Worm (Caenorhabditis elegans) whole organism, L4 larva: ENCODE results near the gene dod-6.

Source experiments
- D1046.2 ChIP-seq: fragments of 200-800 bp; sonication (Bioruptor generic); IDR thresholded peaks from 2 replicates; pipeline ENCODE4 v1.3.6; 2022; ENCODE audit warnings: missing genetic modification characterization, missing compliant biosample characterization
- F10B5.3 ChIP-seq: sonication (generic microtip); optimal IDR thresholded peaks from 2 replicates; lab custom pipeline; 2016; ENCODE audit warnings: mild to moderate bottlenecking, missing genetic modification characterization, missing compliant biosample characterization
- F26F4.8 ChIP-seq: fragments of 200-800 bp; sonication (Bioruptor generic); conservative IDR thresholded peaks from 2 replicates; pipeline ENCODE4 v1.3.6; 2022; ENCODE audit warnings: missing genetic modification characterization, missing compliant biosample characterization
- T26A8.4 ChIP-seq: fragments of 200-800 bp; sonication (Bioruptor generic); IDR thresholded peaks from 2 replicates; pipeline ENCODE4 v1.3.6; 2022; ENCODE audit warnings: missing genetic modification characterization, missing compliant biosample characterization
- Y48G9A.11 ChIP-seq: fragments of 200-800 bp; sonication (Bioruptor generic); IDR thresholded peaks from 2 replicates; pipeline ENCODE4 v1.3.6; 2022; ENCODE audit warnings: missing genetic modification reagents, missing genetic modification characterization, missing compliant biosample characterization
- Y5F2A.4 ChIP-seq: fragments of 200-800 bp; sonication (Bioruptor generic); optimal IDR thresholded peaks from 2 replicates; lab custom pipeline; 2018; ENCODE audit warnings: mild to moderate bottlenecking, missing genetic modification characterization, missing compliant biosample characterization
- ZK337.2 ChIP-seq: fragments of 200-800 bp; sonication (Bioruptor generic); IDR thresholded peaks from 2 replicates; pipeline ENCODE4 v1.3.6; 2022; ENCODE audit warnings: missing genetic modification reagents, missing genetic modification characterization, missing compliant biosample characterization
- ZK546.5 ChIP-seq, 2 experiments: sonication (generic microtip); optimal IDR thresholded peaks; 2 replicates each; lab custom pipeline; 2017; ENCODE audit warnings: missing biosample characterization in 2 of 2, missing genetic modification characterization in 2 of 2
- aha-1 ChIP-seq: fragments of 150-350 bp; peaks from one replicate; lab custom pipeline; 2014; ENCODE audit warnings: missing biosample characterization, missing genetic modification characterization
- ama-1 ChIP-seq: fragments of 150-350 bp; optimal IDR thresholded peaks from 2 replicates; lab custom pipeline; 2014; ENCODE audit warnings: inconsistent platforms, mixed read lengths
- ceh-62 ChIP-seq: sonication (generic microtip); optimal IDR thresholded peaks from 2 replicates; lab custom pipeline; 2017; ENCODE audit warnings: missing biosample characterization, missing genetic modification characterization
- ceh-82 ChIP-seq: sonication (generic microtip); optimal IDR thresholded peaks from 2 replicates; lab custom pipeline; 2017; ENCODE audit warnings: missing biosample characterization, missing genetic modification characterization
- ctbp-1 ChIP-seq: fragments of 200-800 bp; sonication (Bioruptor generic); IDR thresholded peaks from 2 replicates; pipeline ENCODE4 v1.3.6; 2022; ENCODE audit warnings: missing genetic modification reagents, missing genetic modification characterization, missing compliant biosample characterization
- daf-8 ChIP-seq: fragments of 200-800 bp; sonication (Bioruptor generic); IDR thresholded peaks from 2 replicates; pipeline ENCODE4 v1.3.6; 2022; ENCODE audit warnings: missing genetic modification characterization, missing compliant biosample characterization
- dmd-8 ChIP-seq: fragments of 200-800 bp; sonication (Bioruptor generic); IDR thresholded peaks from 2 replicates; pipeline ENCODE4 v1.3.6; 2022; ENCODE audit warnings: missing genetic modification characterization, missing compliant biosample characterization
- dmd-9 ChIP-seq: fragments of 200-800 bp; sonication (Bioruptor generic); IDR thresholded peaks from 2 replicates; pipeline ENCODE4 v1.3.6; 2022; ENCODE audit warnings: missing genetic modification reagents, missing genetic modification characterization, missing compliant biosample characterization
- duxl-1 ChIP-seq: sonication (generic microtip); optimal IDR thresholded peaks from 2 replicates; lab custom pipeline; 2016; ENCODE audit warnings: mild to moderate bottlenecking, missing genetic modification characterization, moderate library complexity, missing compliant biosample characterization; ENCODE audit not compliant: poor library complexity
- egl-27 ChIP-seq: sonication (generic microtip); optimal IDR thresholded peaks from 3 replicates; lab custom pipeline; 2017; ENCODE audit warnings: missing biosample characterization, missing genetic modification reagents, missing genetic modification characterization
- fos-1 ChIP-seq: fragments of 150-350 bp; optimal IDR thresholded peaks from 2 replicates; lab custom pipeline; 2014; ENCODE audit warnings: missing biosample characterization, missing genetic modification characterization
- hlh-30 ChIP-seq: sonication (generic microtip); optimal IDR thresholded peaks from 2 replicates; lab custom pipeline; 2017; ENCODE audit warnings: antibody characterized with exemption, mild to moderate bottlenecking, missing genetic modification characterization, missing compliant biosample characterization; ENCODE audit not compliant: insufficient read depth
- hmg-1.1 ChIP-seq: fragments of 200-800 bp; sonication (Bioruptor generic); IDR thresholded peaks from 2 replicates; pipeline ENCODE4 v1.3.6; 2022; ENCODE audit warnings: missing genetic modification reagents, missing genetic modification characterization, missing compliant biosample characterization
- lim-7 ChIP-seq: fragments of 200-800 bp; sonication (Bioruptor generic); IDR thresholded peaks from 2 replicates; pipeline ENCODE4 v1.3.6; 2022; ENCODE audit warnings: missing genetic modification characterization, missing compliant biosample characterization
- lin-29 ChIP-seq: fragments of 200-800 bp; sonication (Bioruptor generic); IDR thresholded peaks from 2 replicates; pipeline ENCODE4 v1.3.6; 2022; ENCODE audit warnings: missing genetic modification reagents, missing genetic modification characterization, missing compliant biosample characterization
- lin-38 ChIP-seq: fragments of 200-800 bp; sonication (Bioruptor generic); IDR thresholded peaks from 2 replicates; pipeline ENCODE4 v1.3.6; 2022; ENCODE audit warnings: missing genetic modification reagents, missing genetic modification characterization, missing compliant biosample characterization
- lir-3 ChIP-seq: sonication (generic microtip); optimal IDR thresholded peaks from 2 replicates; lab custom pipeline; 2016; ENCODE audit warnings: mild to moderate bottlenecking, missing genetic modification characterization, missing compliant biosample characterization
- madf-9 ChIP-seq: fragments of 200-800 bp; sonication (Bioruptor generic); conservative IDR thresholded peaks from 2 replicates; pipeline ENCODE4 v1.3.6; 2022; ENCODE audit warnings: missing genetic modification reagents, missing genetic modification characterization, missing compliant biosample characterization
- mdt-29 ChIP-seq: fragments of 200-800 bp; sonication (Bioruptor generic); IDR thresholded peaks from 2 replicates; pipeline ENCODE4 v1.3.6; 2022; ENCODE audit warnings: missing genetic modification reagents, missing genetic modification characterization, missing compliant biosample characterization
- mes-2 ChIP-seq: sonication (generic microtip); optimal IDR thresholded peaks from 2 replicates; lab custom pipeline; 2016; ENCODE audit warnings: missing genotype, mild to moderate bottlenecking, missing genetic modification characterization, missing compliant biosample characterization; ENCODE audit not compliant: poor library complexity, severe bottlenecking
- mxl-2 ChIP-seq: fragments of 200-800 bp; sonication (Bioruptor generic); conservative IDR thresholded peaks from 2 replicates; pipeline ENCODE4 v1.3.6; 2022; ENCODE audit warnings: missing genetic modification reagents, missing genetic modification characterization, missing compliant biosample characterization
- mxl-3 ChIP-seq: fragments of 200-800 bp; sonication (Bioruptor generic); optimal IDR thresholded peaks from 2 replicates; lab custom pipeline; 2018; ENCODE audit warnings: mild to moderate bottlenecking, missing genetic modification characterization, missing compliant biosample characterization
- nhr-102 ChIP-seq: sonication (generic microtip); optimal IDR thresholded peaks from 2 replicates; lab custom pipeline; 2016; ENCODE audit warnings: mild to moderate bottlenecking, missing genetic modification characterization, moderate library complexity, missing compliant biosample characterization
- nhr-111 ChIP-seq: fragments of 200-800 bp; sonication (Bioruptor generic); optimal IDR thresholded peaks from 2 replicates; lab custom pipeline; 2018; ENCODE audit warnings: mild to moderate bottlenecking, missing genetic modification characterization, missing compliant biosample characterization
- nhr-28 ChIP-seq: fragments of 150-350 bp; optimal IDR thresholded peaks from 2 replicates; lab custom pipeline; 2014; ENCODE audit warnings: missing biosample characterization, missing genetic modification characterization
- nhr-41 ChIP-seq: fragments of 200-800 bp; sonication (Bioruptor generic); IDR thresholded peaks from 2 replicates; pipeline ENCODE4 v1.3.6; 2022; ENCODE audit warnings: missing genetic modification reagents, missing genetic modification characterization, missing compliant biosample characterization
- pha-4 ChIP-seq, 2 experiments: fragments of 150-350 bp in 1 of 2; fragments of 200-800 bp in 1 of 2; sonication (Bioruptor generic) in 1 of 2; IDR thresholded peaks in 1 of 2; optimal IDR thresholded peaks in 1 of 2; 2 replicates each; pipeline versions ENCODE4 v1.3.6 to Lab custom; 2014 to 2022; ENCODE audit warnings: missing genetic modification characterization in 2 of 2, missing genetic modification reagents in 2 of 2, missing biosample characterization in 1 of 2, missing compliant biosample characterization in 1 of 2
- saeg-2 ChIP-seq: fragments of 200-800 bp; sonication (Bioruptor generic); IDR thresholded peaks from 2 replicates; pipeline ENCODE4 v1.3.6; 2022; ENCODE audit warnings: missing genetic modification reagents, missing genetic modification characterization, missing compliant biosample characterization
- sdz-12 ChIP-seq: fragments of 200-800 bp; sonication (Bioruptor generic); optimal IDR thresholded peaks from 2 replicates; lab custom pipeline; 2018; ENCODE audit warnings: mild to moderate bottlenecking, missing genetic modification characterization, missing compliant biosample characterization
- set-16 ChIP-seq: fragments of 200-800 bp; sonication (Bioruptor generic); IDR thresholded peaks from 2 replicates; pipeline ENCODE4 v1.3.6; 2022; ENCODE audit warnings: missing genetic modification reagents, missing genetic modification characterization, missing compliant biosample characterization
- snpc-1.2 ChIP-seq: fragments of 200-800 bp; sonication (Bioruptor generic); IDR thresholded peaks from 2 replicates; pipeline ENCODE4 v1.3.6; 2022; ENCODE audit warnings: missing genetic modification reagents, missing genetic modification characterization, missing compliant biosample characterization
- snpc-4 ChIP-seq: fragments of 150-350 bp; optimal IDR thresholded peaks from 2 replicates; lab custom pipeline; 2014; ENCODE audit warnings: missing biosample characterization, missing genetic modification characterization
- spr-1 ChIP-seq: sonication (generic microtip); optimal IDR thresholded peaks from 2 replicates; lab custom pipeline; 2016; ENCODE audit warnings: mild to moderate bottlenecking, missing genetic modification characterization, missing compliant biosample characterization
- unc-130 ChIP-seq: sonication (generic microtip); optimal IDR thresholded peaks from 2 replicates; lab custom pipeline; 2016; ENCODE audit warnings: missing genetic modification reagents, missing genetic modification characterization, missing compliant biosample characterization
- unc-39 ChIP-seq: sonication (generic microtip); optimal IDR thresholded peaks from 2 replicates; lab custom pipeline; 2017; ENCODE audit warnings: missing biosample characterization, missing genetic modification characterization
- unc-62 ChIP-seq, 3 experiments: fragments of 150-350 bp in 1 of 3; sonication (generic microtip); optimal IDR thresholded peaks in 2 of 3; peaks in 1 of 3; 1 replicate in 1 of 3; 2 replicates in 2 of 3; lab custom pipeline; 2014 to 2017; ENCODE audit warnings: missing biosample characterization in 3 of 3, missing genetic modification characterization in 3 of 3, missing genetic modification reagents in 3 of 3, missing genotype in 1 of 3
- vab-7 ChIP-seq: fragments of 200-800 bp; sonication (Bioruptor generic); IDR thresholded peaks from 2 replicates; pipeline ENCODE4 v1.3.6; 2022; ENCODE audit warnings: missing genetic modification reagents, missing genetic modification characterization, missing compliant biosample characterization
- zfp-3 ChIP-seq: fragments of 200-800 bp; sonication (Bioruptor generic); conservative IDR thresholded peaks from 2 replicates; pipeline ENCODE4 v1.3.6; 2022; ENCODE audit warnings: missing genetic modification reagents, missing genetic modification characterization, missing compliant biosample characterization
- zip-11 ChIP-seq: fragments of 200-800 bp; sonication (Bioruptor generic); IDR thresholded peaks from 2 replicates; pipeline ENCODE4 v1.3.6; 2022; ENCODE audit warnings: missing genetic modification characterization, missing compliant biosample characterization
- zip-2 ChIP-seq: fragments of 150-350 bp; optimal IDR thresholded peaks from 2 replicates; lab custom pipeline; 2014; ENCODE audit warnings: missing biosample characterization, missing genetic modification characterization
- ztf-11 ChIP-seq: fragments of 150-350 bp; optimal IDR thresholded peaks from 2 replicates; lab custom pipeline; 2014; ENCODE audit warnings: missing biosample characterization, missing genetic modification characterization

Gene dod-6

ce11 chrIII:10206352-10206751 lies 8.8 kb downstream of the dod-6 start:
- TF ChIP-seq unc-62 (GFP tag; optimal IDR thresholded peaks at IDR 0.05 in 1 of 2; lab: Kevin White, UChicago), result peak in 1 of 2 experiments; percentile 61
- TF ChIP-seq unc-62 (tag; optimal IDR thresholded peaks at IDR 0.05; lab: Kevin White, UChicago), result no peak
- no peak for TF ChIP-seq lim-7 (GFP tag; lab: Robert Waterston, UW)
- TF ChIP-seq, all 104 proteins: peak for 1

DNA sequence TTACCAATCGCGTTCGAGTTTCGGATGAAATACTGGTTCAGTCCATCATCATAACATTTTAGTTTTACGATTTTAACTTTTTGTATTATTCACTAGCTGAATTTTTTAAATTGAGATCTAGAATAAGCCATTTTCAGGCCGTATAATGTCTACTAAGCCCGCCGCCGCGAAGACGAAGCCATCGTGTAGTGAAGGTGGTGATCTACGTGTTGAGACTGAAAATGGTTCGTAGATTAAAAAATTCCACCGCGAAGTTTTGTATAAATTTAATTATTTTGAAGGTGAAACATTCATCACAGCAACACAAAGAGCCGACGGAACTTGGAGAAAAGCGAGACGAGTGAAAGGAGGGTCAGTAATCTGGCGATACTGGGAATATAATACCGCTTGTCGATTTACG lies 12.2 kb downstream of the dod-6 start, which contains the start of gene T20G5.9:
Gene T20G5.9, plus strand, starts transcription at position 138 of the 400 bp plus-strand sequence.
- TF ChIP-seq set-16 (GFP tag; lab: Robert Waterston, UW) (no peak), hmg-1.1 (no peak), nhr-41 (GFP tag; lab: Robert Waterston, UW) (no peak), lir-3 (tag; lab: Kevin White, UChicago) (no peak), Y5F2A.4 (no peak), ama-1 (peak; percentile 53), mxl-3 (GFP tag; lab: Kevin White, UChicago) (no peak), dmd-8 (GFP tag; lab: Robert Waterston, UW) (no peak), Y48G9A.11 (GFP tag; lab: Robert Waterston, UW) (no peak), mes-2 (tag; lab: Kevin White, UChicago) (peak; percentile 18), daf-8 (no peak), ztf-11 (tag; lab: Kevin White, UChicago) (no peak), ctbp-1 (no peak), snpc-1.2 (GFP tag; lab: Robert Waterston, UW) (no peak), F10B5.3 (tag; lab: Kevin White, UChicago) (no peak), lin-29 (GFP tag; lab: Robert Waterston, UW) (no peak), zfp-3 (GFP tag; lab: Robert Waterston, UW) (no peak), fos-1 (tag; lab: Kevin White, UChicago) (no peak), pha-4 (GFP tag; IDR thresholded peaks at IDR 0.05; lab: Robert Waterston, UW) (no peak), pha-4 (tag; optimal IDR thresholded peaks at IDR 0.05; lab: Kevin White, UChicago) (no peak), ZK337.2 (GFP tag; lab: Robert Waterston, UW) (no peak), sdz-12 (GFP tag; lab: Kevin White, UChicago) (no peak), ZK546.5 (tag; optimal IDR thresholded peaks at IDR 0.05; lab: Kevin White, UChicago) (no peak), spr-1 (tag; lab: Kevin White, UChicago) (no peak), nhr-102 (peak; percentile 12), ceh-82 (tag; lab: Kevin White, UChicago) (no peak), F26F4.8 (GFP tag; lab: Robert Waterston, UW) (no peak), lin-38 (GFP tag; lab: Robert Waterston, UW) (peak; percentile 49), lim-7 (GFP tag; lab: Robert Waterston, UW) (no peak), zip-11 (no peak), hlh-30 (tag; lab: Kevin White, UChicago) (no peak), D1046.2 (GFP tag; lab: Robert Waterston, UW) (0 out of 2 replicates have a peak, but pooled peaks have one; percentile 50), saeg-2 (GFP tag; lab: Robert Waterston, UW) (no peak), duxl-1 (tag; lab: Kevin White, UChicago) (peak; percentile 3), T26A8.4 (GFP tag; lab: Robert Waterston, UW) (no peak), snpc-4 (tag; lab: Kevin White, UChicago) (no peak), ceh-62 (tag; lab: Kevin White, UChicago) (no peak), dmd-9 (GFP tag; lab: Robert Waterston, UW) (no peak), nhr-28 (tag; lab: Kevin White, UChicago) (no peak), unc-130 (GFP tag; lab: Kevin White, UChicago) (no peak), vab-7 (no peak), egl-27 (tag; lab: Kevin White, UChicago) (no peak), mdt-29 (GFP tag; lab: Robert Waterston, UW) (no peak), madf-9 (GFP tag; lab: Robert Waterston, UW) (no peak), mxl-2 (GFP tag; lab: Robert Waterston, UW) (no peak), nhr-111 (GFP tag; lab: Kevin White, UChicago) (no peak), unc-39 (no peak), aha-1 (tag; lab: Kevin White, UChicago) (no peak), zip-2 (tag; lab: Kevin White, UChicago) (no peak)
